Worm (Caenorhabditis elegans) whole organism, L2 larva: Measurements from ENCODE around the gene C17H11.2.

Experiments used
- C34F6.9 ChIP-seq: fragments of 150-350 bp; optimal IDR thresholded peaks from 2 replicates; lab custom pipeline; 2014; ENCODE audit warnings: missing biosample characterization, missing genetic modification characterization
- F13H6.1 ChIP-seq: sonication (generic microtip); optimal IDR thresholded peaks from 2 replicates; lab custom pipeline; 2016; ENCODE audit warnings: missing genetic modification characterization, missing compliant biosample characterization
- R02D3.7 ChIP-seq: fragments of 150-350 bp; optimal IDR thresholded peaks from 2 replicates; lab custom pipeline; 2014; ENCODE audit warnings: missing biosample characterization, missing genetic modification characterization
- Y55F3AM.14 ChIP-seq: fragments of 200-800 bp; sonication (Bioruptor generic); optimal IDR thresholded peaks from 2 replicates; lab custom pipeline; 2018; ENCODE audit warnings: mild to moderate bottlenecking, missing genetic modification characterization, missing compliant biosample characterization
- aly-2 ChIP-seq: fragments of 150-350 bp; optimal IDR thresholded peaks from 2 replicates; lab custom pipeline; 2014; ENCODE audit warnings: missing biosample characterization, missing genetic modification characterization
- ama-1 ChIP-seq: fragments of 150-350 bp; optimal IDR thresholded peaks from 2 replicates; lab custom pipeline; 2018; ENCODE audit warnings: inconsistent platforms
- blmp-1 ChIP-seq: sonication (generic microtip); optimal IDR thresholded peaks from 2 replicates; lab custom pipeline; 2017; ENCODE audit warnings: missing genetic modification characterization, mild to moderate bottlenecking, missing compliant biosample characterization, antibody characterized with exemption, moderate library complexity; ENCODE audit not compliant: insufficient read depth
- ceh-16 ChIP-seq: fragments of 150-350 bp; optimal IDR thresholded peaks from 2 replicates; lab custom pipeline; 2014; ENCODE audit warnings: missing biosample characterization, missing genetic modification characterization
- crh-2 ChIP-seq: sonication (generic microtip); optimal IDR thresholded peaks from 2 replicates; lab custom pipeline; 2017; ENCODE audit warnings: missing biosample characterization, missing genetic modification characterization
- egl-27 ChIP-seq: sonication (generic microtip); optimal IDR thresholded peaks from 3 replicates; lab custom pipeline; 2017; ENCODE audit warnings: missing biosample characterization, missing genetic modification reagents, missing genetic modification characterization
- elt-1 ChIP-seq: fragments of 150-350 bp; optimal IDR thresholded peaks from 2 replicates; lab custom pipeline; 2014; ENCODE audit warnings: missing biosample characterization, missing genetic modification characterization
- elt-3 ChIP-seq: sonication (generic microtip); optimal IDR thresholded peaks from 2 replicates; lab custom pipeline; 2017; ENCODE audit warnings: missing biosample characterization, missing genetic modification characterization
- fos-1 ChIP-seq: fragments of 150-350 bp; optimal IDR thresholded peaks from 2 replicates; lab custom pipeline; 2014; ENCODE audit warnings: missing biosample characterization, missing genetic modification characterization
- gmeb-1 ChIP-seq: fragments of 150-350 bp; optimal IDR thresholded peaks from 2 replicates; lab custom pipeline; 2014; ENCODE audit warnings: missing biosample characterization, missing genetic modification characterization
- lin-11 ChIP-seq: fragments of 150-350 bp; sonication (generic microtip); optimal IDR thresholded peaks from 2 replicates; lab custom pipeline; 2014; ENCODE audit warnings: missing biosample characterization, missing genetic modification characterization, inconsistent platforms, mixed read lengths
- lin-13 ChIP-seq: fragments of 150-350 bp; optimal IDR thresholded peaks from 2 replicates; lab custom pipeline; 2014; ENCODE audit warnings: missing biosample characterization, missing genetic modification reagents, missing genetic modification characterization
- lsy-2 ChIP-seq, 2 experiments: fragments of 150-350 bp in 1 of 2; sonication (generic microtip) in 1 of 2; optimal IDR thresholded peaks; 2 replicates each; lab custom pipeline; 2014 to 2017; ENCODE audit warnings: missing biosample characterization in 2 of 2, missing genetic modification characterization in 2 of 2
- mdl-1 ChIP-seq, 2 experiments: fragments of 150-350 bp in 1 of 2; sonication (generic microtip) in 1 of 2; optimal IDR thresholded peaks; 2 replicates each; lab custom pipeline; 2017; ENCODE audit warnings: missing biosample characterization in 2 of 2, missing genetic modification characterization in 2 of 2
- nhr-11 ChIP-seq: fragments of 150-350 bp; optimal IDR thresholded peaks from 2 replicates; lab custom pipeline; 2014; ENCODE audit warnings: missing biosample characterization, missing genetic modification characterization
- nhr-129 ChIP-seq: fragments of 150-350 bp; optimal IDR thresholded peaks from 2 replicates; lab custom pipeline; 2014; ENCODE audit warnings: missing biosample characterization, missing genetic modification characterization
- nhr-21 ChIP-seq: fragments of 150-350 bp; optimal IDR thresholded peaks from 2 replicates; lab custom pipeline; 2014; ENCODE audit warnings: missing biosample characterization, missing genetic modification characterization
- nhr-23 ChIP-seq: fragments of 150-350 bp; optimal IDR thresholded peaks from 2 replicates; lab custom pipeline; 2014; ENCODE audit warnings: missing biosample characterization, missing genetic modification reagents, missing genetic modification characterization
- nhr-237 ChIP-seq: fragments of 150-350 bp; optimal IDR thresholded peaks from 2 replicates; lab custom pipeline; 2014; ENCODE audit warnings: missing biosample characterization, missing genetic modification characterization
- nhr-25 ChIP-seq: fragments of 150-350 bp; sonication (generic microtip); optimal IDR thresholded peaks from 3 replicates; lab custom pipeline; 2014; ENCODE audit warnings: missing biosample characterization, missing genetic modification characterization
- nhr-6 ChIP-seq: fragments of 150-350 bp; optimal IDR thresholded peaks from 2 replicates; lab custom pipeline; 2014; ENCODE audit warnings: missing biosample characterization, missing genetic modification characterization
- peb-1 ChIP-seq: fragments of 150-350 bp; optimal IDR thresholded peaks from 2 replicates; lab custom pipeline; 2014; ENCODE audit warnings: missing biosample characterization, missing genetic modification characterization
- sma-3 ChIP-seq: sonication (generic microtip); optimal IDR thresholded peaks from 2 replicates; lab custom pipeline; 2016; ENCODE audit warnings: missing genetic modification reagents, missing genetic modification characterization, missing compliant biosample characterization
- sma-9 ChIP-seq, 2 experiments: fragments of 150-350 bp in 1 of 2; sonication (generic microtip) in 1 of 2; optimal IDR thresholded peaks; 2 replicates each; lab custom pipeline; 2014 to 2016; ENCODE audit warnings: missing genetic modification characterization in 2 of 2, mild to moderate bottlenecking in 1 of 2, missing biosample characterization in 1 of 2, missing compliant biosample characterization in 1 of 2, missing genetic modification reagents in 1 of 2, moderate library complexity in 1 of 2
- snpc-4 ChIP-seq: fragments of 150-350 bp; optimal IDR thresholded peaks from 2 replicates; lab custom pipeline; 2014; ENCODE audit warnings: missing biosample characterization, missing genetic modification characterization
- unc-55 ChIP-seq: fragments of 150-350 bp; sonication (generic microtip); optimal IDR thresholded peaks from 3 replicates; lab custom pipeline; 2014; ENCODE audit warnings: missing biosample characterization, missing genetic modification reagents, missing genetic modification characterization
- zag-1 ChIP-seq: fragments of 150-350 bp; optimal IDR thresholded peaks from 2 replicates; lab custom pipeline; 2014; ENCODE audit warnings: missing biosample characterization, missing genetic modification characterization
- ztf-11 ChIP-seq: sonication (generic microtip); optimal IDR thresholded peaks from 2 replicates; lab custom pipeline; 2017; ENCODE audit warnings: missing biosample characterization, missing genetic modification characterization

Gene C17H11.2

ce11 chrX:8204475-8204874 is 34.7 kb downstream of the C17H11.2 start:
- no peak for TF ChIP-seq nhr-11 (tag; lab: Kevin White, UChicago)
- no peak for TF ChIP-seq nhr-21
- no peak for TF ChIP-seq nhr-237 (tag; lab: Kevin White, UChicago)
- no peak for TF ChIP-seq mdl-1 (tag; optimal IDR thresholded peaks at IDR 0.05; lab: Kevin White, UChicago)
- no peak for TF ChIP-seq egl-27 (tag; lab: Kevin White, UChicago)
- TF ChIP-seq aly-2, result no peak
- TF ChIP-seq nhr-23 (tag; lab: Kevin White, UChicago), result no peak
- TF ChIP-seq Y55F3AM.14, result no peak
- TF ChIP-seq nhr-25 (tag; lab: Kevin White, UChicago), result no peak
- no peak for TF ChIP-seq elt-1 (tag; lab: Kevin White, UChicago)
- no peak for TF ChIP-seq R02D3.7
- TF ChIP-seq ztf-11, result no peak
- TF ChIP-seq lsy-2 (tag; optimal IDR thresholded peaks at IDR 0.05; lab: Kevin White, UChicago), result no peak
- TF ChIP-seq nhr-6, result no peak
- TF ChIP-seq fos-1 (tag; lab: Kevin White, UChicago), result no peak
- no peak for TF ChIP-seq crh-2 (tag; lab: Kevin White, UChicago)
- no peak for TF ChIP-seq lin-13
- TF ChIP-seq unc-55 (GFP tag; lab: Kevin White, UChicago), result no peak
- TF ChIP-seq sma-9 (GFP tag; optimal IDR thresholded peaks at IDR 0.05; lab: Kevin White, UChicago), result no peak
- TF ChIP-seq sma-9 (tag; optimal IDR thresholded peaks at IDR 0.05; lab: Kevin White, UChicago), result no peak

- TF ChIP-seq F13H6.1 (tag; lab: Kevin White, UChicago), result peak; percentile 56
- TF ChIP-seq nhr-129 (tag; lab: Kevin White, UChicago), result peak; percentile 74
- no peak for TF ChIP-seq peb-1
- TF ChIP-seq crh-2 (tag; lab: Kevin White, UChicago), result peak; percentile 33
- peak; percentile 68 for TF ChIP-seq sma-9 (GFP tag; optimal IDR thresholded peaks at IDR 0.05; lab: Kevin White, UChicago)
- TF ChIP-seq sma-9 (tag; optimal IDR thresholded peaks at IDR 0.05; lab: Kevin White, UChicago), result no peak
- peak; percentile 87 for TF ChIP-seq unc-55 (GFP tag; lab: Kevin White, UChicago)
- no peak for TF ChIP-seq Y55F3AM.14
- TF ChIP-seq mdl-1 (tag; optimal IDR thresholded peaks at IDR 0.05; lab: Kevin White, UChicago), result peak in 1 of 2 experiments; percentile 58
- TF ChIP-seq fos-1 (tag; lab: Kevin White, UChicago), result peak; percentile 15
- peak in 1 of 2 experiments; percentile 60 for TF ChIP-seq lsy-2 (tag; optimal IDR thresholded peaks at IDR 0.05; lab: Kevin White, UChicago)
- TF ChIP-seq zag-1 (tag; lab: Kevin White, UChicago), result peak; percentile 67
- TF ChIP-seq ceh-16 (tag; lab: Kevin White, UChicago), result no peak
- TF ChIP-seq C34F6.9 (tag; lab: Kevin White, UChicago), result peak; percentile 65
- peak; percentile 3 for TF ChIP-seq lin-11 (tag; lab: Kevin White, UChicago)
Measured at ce11 chrX:8205919-8206318, 36.2 kb downstream of the C17H11.2 start.

DNA sequence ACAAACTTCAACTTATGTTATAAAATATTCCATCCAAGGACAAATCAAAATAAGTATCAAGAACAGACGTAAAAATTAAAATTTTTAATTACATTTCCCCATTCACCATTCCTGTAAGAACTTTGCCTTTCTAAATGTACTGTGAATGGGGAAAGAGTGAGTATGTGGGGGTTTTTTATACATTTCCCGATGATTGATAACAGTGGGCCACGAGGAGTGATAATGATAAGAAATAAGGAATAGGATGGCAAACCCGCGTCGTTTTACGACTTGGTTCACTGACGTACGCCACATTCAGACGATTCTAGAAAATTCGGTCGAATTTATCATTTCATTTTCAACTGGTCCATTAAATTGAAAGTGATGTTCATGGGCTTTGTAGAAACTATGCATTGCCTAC is 41.3 kb downstream of the C17H11.2 start, which contains the start of gene cdd-1:
Gene cdd-1 (minus strand): TSS at position 151 of the 400 bp plus-strand sequence.
- TF ChIP-seq gmeb-1, result peak; percentile 43
- peak; percentile 43 for TF ChIP-seq F13H6.1 (tag; lab: Kevin White, UChicago)
- TF ChIP-seq crh-2 (tag; lab: Kevin White, UChicago), result peak; percentile 79
- TF ChIP-seq sma-3, result peak; percentile 44
- no peak for TF ChIP-seq elt-3 (tag; lab: Kevin White, UChicago)
- TF ChIP-seq ama-1 (lab: Kevin White, UChicago), result peak; percentile 19
- TF ChIP-seq R02D3.7, result no peak
- TF ChIP-seq unc-55 (GFP tag; lab: Kevin White, UChicago), result no peak
- TF ChIP-seq sma-9 (GFP tag; optimal IDR thresholded peaks at IDR 0.05; lab: Kevin White, UChicago), result peak; percentile 66
- no peak for TF ChIP-seq sma-9 (tag; optimal IDR thresholded peaks at IDR 0.05; lab: Kevin White, UChicago)
- peak; percentile 2 for TF ChIP-seq blmp-1
- peak; percentile 4 for TF ChIP-seq nhr-129 (tag; lab: Kevin White, UChicago)
- no peak for TF ChIP-seq nhr-11 (tag; lab: Kevin White, UChicago)
- TF ChIP-seq lsy-2 (tag; optimal IDR thresholded peaks at IDR 0.05; lab: Kevin White, UChicago), result peak in 1 of 2 experiments; percentile 14
- peak; percentile 60 for TF ChIP-seq fos-1 (tag; lab: Kevin White, UChicago)
- TF ChIP-seq, all 48 proteins: peak for 10

DNA sequence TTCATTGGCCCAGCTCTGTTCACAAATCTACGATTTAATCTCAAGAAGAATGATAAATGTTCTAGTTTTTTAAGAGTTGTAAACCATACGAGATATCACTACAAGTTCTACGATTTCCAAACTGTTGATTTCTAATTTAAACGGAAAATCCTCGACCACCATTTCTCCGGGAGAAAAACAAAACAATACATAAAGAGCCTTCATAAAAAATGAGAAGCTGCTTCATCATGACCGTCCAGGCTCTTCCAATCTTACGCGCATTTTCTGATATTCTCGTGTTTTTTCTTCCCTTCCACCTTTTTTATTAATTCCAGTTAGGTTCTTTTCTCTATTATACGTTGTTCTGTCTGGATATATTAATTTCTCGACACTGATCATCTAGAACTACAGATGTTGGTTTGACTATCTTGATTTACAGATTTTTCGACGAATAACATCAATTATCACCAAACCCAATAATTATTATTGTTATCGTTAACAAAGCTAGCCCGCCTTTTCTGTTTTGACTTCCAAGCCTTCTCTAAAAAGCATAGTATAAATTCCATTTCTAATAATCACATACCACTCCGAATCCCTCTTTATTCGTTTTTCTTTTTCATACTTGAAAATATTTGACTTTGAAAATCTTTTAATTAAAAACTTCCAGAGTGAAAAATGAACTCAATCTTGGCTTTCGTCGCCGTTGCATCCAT is 44.8 kb downstream of the C17H11.2 start, which contains the start of gene C47D2.1:
Gene C47D2.1 (plus strand): TSS at position 642 of the 692 bp plus-strand sequence.
- TF ChIP-seq snpc-4, result no peak
- TF ChIP-seq nhr-23 (tag; lab: Kevin White, UChicago), result no peak
